Worm (Caenorhabditis elegans): Measurements from ENCODE around the gene C06C3.12.

C06C3.12 gene

ce11 chrII:9378174-9378573 lies 3.3 kb downstream of the C06C3.12 start:
- no peak for TF ChIP-seq flt-1 (GFP tag; IDR thresholded peaks at IDR 0.05)
- TF ChIP-seq ztf-23 (GFP tag; IDR thresholded peaks at IDR 0.05), result no peak
- no peak for TF ChIP-seq klf-2 (GFP tag; conservative IDR thresholded peaks at IDR 0.05)
- no peak for TF ChIP-seq cog-1 (tag; optimal IDR thresholded peaks at IDR 0.05)
- TF ChIP-seq T22C8.4 (GFP tag; IDR thresholded peaks at IDR 0.05), result no peak
- no peak for TF ChIP-seq ref-1 (GFP tag; conservative IDR thresholded peaks at IDR 0.05)
- TF ChIP-seq ztf-29 (GFP tag; IDR thresholded peaks at IDR 0.05), result no peak
- no peak for TF ChIP-seq tab-1 (GFP tag; IDR thresholded peaks at IDR 0.05)
- TF ChIP-seq med-1 (GFP tag; optimal IDR thresholded peaks at IDR 0.05; ENCODE audit: insufficient read depth), result no peak

DNA sequence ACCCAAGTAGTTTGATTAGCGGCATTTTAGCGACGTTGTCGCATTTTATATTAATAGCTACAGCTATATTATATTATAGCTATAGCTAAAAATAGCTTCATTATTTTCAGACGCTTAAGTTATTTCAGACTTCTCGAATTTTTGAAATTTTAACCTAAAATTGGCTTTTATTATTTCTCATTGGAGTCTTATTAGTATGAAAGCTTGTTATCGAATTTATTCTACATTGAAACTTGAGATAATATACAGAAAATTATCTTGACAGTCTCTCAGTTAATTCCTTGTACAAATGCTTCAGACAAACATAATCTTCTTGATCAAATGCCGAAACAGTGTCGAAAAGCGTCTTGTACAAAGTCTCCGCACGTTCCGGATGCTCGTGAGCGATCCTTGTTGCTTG lies 4.9 kb downstream of the C06C3.12 start, which contains the start of gene srh-48:
TSS of gene srh-48 (plus strand) at position 301 of the 400 bp plus-strand sequence.
- TF ChIP-seq ztf-23 (GFP tag; IDR thresholded peaks at IDR 0.05) (no peak), ref-1 (GFP tag; conservative IDR thresholded peaks at IDR 0.05) (no peak), T22C8.4 (GFP tag; IDR thresholded peaks at IDR 0.05) (no peak), ztf-29 (GFP tag; IDR thresholded peaks at IDR 0.05) (no peak), klf-2 (GFP tag; conservative IDR thresholded peaks at IDR 0.05) (no peak), flt-1 (GFP tag; IDR thresholded peaks at IDR 0.05) (no peak), tab-1 (GFP tag; IDR thresholded peaks at IDR 0.05) (no peak)

ce11 chrII:9385241-9385640 lies 10.3 kb downstream of the C06C3.12 start, which contains the start of gene C06C3.7:
Gene C06C3.7 (plus strand): TSS chrII:9385541.
- no peak for TF ChIP-seq flt-1 (GFP tag; IDR thresholded peaks at IDR 0.05)
- no peak for TF ChIP-seq klf-2 (GFP tag; conservative IDR thresholded peaks at IDR 0.05)
- no peak for TF ChIP-seq ref-1 (GFP tag; conservative IDR thresholded peaks at IDR 0.05)
- no peak for TF ChIP-seq ztf-23 (GFP tag; IDR thresholded peaks at IDR 0.05)
- no peak for TF ChIP-seq med-1 (GFP tag; optimal IDR thresholded peaks at IDR 0.05; ENCODE audit: insufficient read depth)
- no peak for TF ChIP-seq ztf-29 (GFP tag; IDR thresholded peaks at IDR 0.05)
- no peak for TF ChIP-seq tab-1 (GFP tag; IDR thresholded peaks at IDR 0.05)

ce11 chrII:9392724-9393123 lies 17.8 kb downstream of the C06C3.12 start, which contains the start of gene lido-17:
Gene lido-17 (minus strand): TSS chrII:9392824.
- no peak for TF ChIP-seq flt-1 (GFP tag; IDR thresholded peaks at IDR 0.05)
- no peak for TF ChIP-seq ztf-29 (GFP tag; IDR thresholded peaks at IDR 0.05)
- TF ChIP-seq klf-2 (GFP tag; conservative IDR thresholded peaks at IDR 0.05), result no peak
- no peak for TF ChIP-seq cog-1 (tag; optimal IDR thresholded peaks at IDR 0.05)
- no peak for TF ChIP-seq tab-1 (GFP tag; IDR thresholded peaks at IDR 0.05)
- TF ChIP-seq T22C8.4 (GFP tag; IDR thresholded peaks at IDR 0.05), result no peak
- TF ChIP-seq ztf-23 (GFP tag; IDR thresholded peaks at IDR 0.05), result no peak
- no peak for TF ChIP-seq med-1 (GFP tag; optimal IDR thresholded peaks at IDR 0.05; ENCODE audit: insufficient read depth)
- TF ChIP-seq ref-1 (GFP tag; conservative IDR thresholded peaks at IDR 0.05), result no peak

ce11 chrII:9397496-9397895 lies 22.6 kb downstream of the C06C3.12 start, which contains the start of gene Y51B9A.9:
Gene Y51B9A.9 (minus strand): TSS chrII:9397596.
- TF ChIP-seq ztf-29 (GFP tag; IDR thresholded peaks at IDR 0.05) (no peak), klf-2 (GFP tag; conservative IDR thresholded peaks at IDR 0.05) (no peak), T22C8.4 (GFP tag; IDR thresholded peaks at IDR 0.05) (no peak), tab-1 (GFP tag; IDR thresholded peaks at IDR 0.05) (no peak), flt-1 (GFP tag; IDR thresholded peaks at IDR 0.05) (no peak), cog-1 (tag; optimal IDR thresholded peaks at IDR 0.05) (no peak), ref-1 (GFP tag; conservative IDR thresholded peaks at IDR 0.05) (no peak), ztf-23 (GFP tag; IDR thresholded peaks at IDR 0.05) (no peak), med-1 (GFP tag; optimal IDR thresholded peaks at IDR 0.05; ENCODE audit: insufficient read depth) (no peak)

DNA sequence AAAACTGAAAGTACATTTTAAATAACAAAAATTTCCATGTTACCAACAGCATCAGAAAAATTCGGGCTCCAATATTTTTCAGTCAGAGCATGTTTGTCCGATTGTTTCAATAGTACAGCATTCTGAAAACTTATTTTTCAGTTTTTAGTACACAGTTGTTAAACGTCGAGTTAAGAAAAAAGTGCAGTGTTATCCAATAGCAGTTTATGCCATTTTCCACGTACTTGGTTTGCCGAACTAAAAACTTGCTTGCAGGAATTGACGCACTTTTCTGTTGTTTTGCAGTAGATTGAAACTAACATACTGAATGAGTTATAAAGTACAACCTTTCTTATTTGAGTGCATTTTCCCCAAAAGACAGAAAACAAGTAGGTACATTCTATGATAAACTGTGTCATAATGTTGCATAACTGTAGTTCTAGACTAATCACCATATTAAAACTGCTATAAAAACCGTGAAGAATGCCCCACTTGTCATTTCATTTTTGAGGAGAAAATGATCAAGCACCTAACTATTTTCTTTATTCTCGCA lies 23.5 kb downstream of the C06C3.12 start, which contains the start of the genes Y51B9A.14 and Y51B9A.8:
TSS of gene Y51B9A.14 (minus strand) at position 101 of the 532 bp plus-strand sequence.
TSS of gene Y51B9A.8 (plus strand) at position 482 of the 532 bp plus-strand sequence.
- TF ChIP-seq ref-1 (GFP tag; conservative IDR thresholded peaks at IDR 0.05), result no peak
- no peak for TF ChIP-seq ztf-29 (GFP tag; IDR thresholded peaks at IDR 0.05)
- TF ChIP-seq cog-1 (tag; optimal IDR thresholded peaks at IDR 0.05), result no peak
- no peak for TF ChIP-seq ztf-23 (GFP tag; IDR thresholded peaks at IDR 0.05)
- TF ChIP-seq klf-2 (GFP tag; conservative IDR thresholded peaks at IDR 0.05), result no peak
- TF ChIP-seq med-1 (GFP tag; optimal IDR thresholded peaks at IDR 0.05; ENCODE audit: insufficient read depth), result no peak
- TF ChIP-seq T22C8.4 (GFP tag; IDR thresholded peaks at IDR 0.05), result no peak
- TF ChIP-seq tab-1 (GFP tag; IDR thresholded peaks at IDR 0.05), result no peak
- TF ChIP-seq flt-1 (GFP tag; IDR thresholded peaks at IDR 0.05), result no peak

DNA sequence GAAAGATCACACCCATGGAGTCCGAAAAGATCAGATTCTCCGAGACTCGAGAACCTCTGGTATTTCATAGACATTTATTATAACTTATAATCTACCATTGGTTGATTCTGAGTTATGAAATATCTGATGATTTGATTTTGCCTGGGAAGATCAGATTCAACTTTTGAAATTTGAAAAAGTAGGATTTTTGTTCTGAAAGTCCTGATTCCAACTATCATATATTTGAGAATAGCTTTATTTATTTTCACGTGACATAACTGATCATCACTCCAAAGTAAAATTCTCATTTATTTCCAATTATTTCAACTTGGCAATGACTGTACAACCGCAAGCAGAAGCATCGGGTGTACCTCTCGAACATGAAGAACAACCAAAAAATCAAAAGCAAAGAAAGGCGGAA lies 24.8 kb downstream of the C06C3.12 start, which contains the start of gene Y51B9A.7:
TSS of gene Y51B9A.7 (plus strand) at position 301 of the 400 bp plus-strand sequence.
- TF ChIP-seq ref-1 (GFP tag; conservative IDR thresholded peaks at IDR 0.05) (no peak), ztf-29 (GFP tag; IDR thresholded peaks at IDR 0.05) (no peak), klf-2 (GFP tag; conservative IDR thresholded peaks at IDR 0.05) (no peak), T22C8.4 (GFP tag; IDR thresholded peaks at IDR 0.05) (no peak), flt-1 (GFP tag; IDR thresholded peaks at IDR 0.05) (no peak), tab-1 (GFP tag; IDR thresholded peaks at IDR 0.05) (no peak), ztf-23 (GFP tag; IDR thresholded peaks at IDR 0.05) (no peak), cog-1 (tag; optimal IDR thresholded peaks at IDR 0.05) (no peak), med-1 (GFP tag; optimal IDR thresholded peaks at IDR 0.05; ENCODE audit: insufficient read depth) (no peak)

DNA sequence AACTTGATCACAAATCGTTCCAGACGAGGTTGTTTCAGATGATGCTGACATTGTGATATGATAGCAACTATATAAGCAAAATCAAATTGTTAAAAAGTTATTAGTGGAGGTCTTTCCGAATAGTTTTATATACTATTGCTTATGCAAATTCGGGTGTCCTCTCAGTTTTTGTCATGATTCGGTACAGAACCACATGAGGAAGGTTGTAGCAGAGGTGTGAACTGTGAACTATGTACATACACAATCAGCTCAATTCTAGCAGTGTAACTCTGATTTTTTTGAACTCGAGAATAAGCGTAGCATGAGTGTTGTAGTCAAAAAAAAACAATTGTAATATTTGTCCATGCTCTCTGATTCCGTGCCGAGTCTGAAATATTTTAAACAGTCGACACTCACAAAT lies 28.2 kb downstream of the C06C3.12 start, which contains the start of gene Y51B9A.6:
TSS of gene Y51B9A.6 (minus strand) at position 101 of the 400 bp plus-strand sequence.
- TF ChIP-seq klf-2 (GFP tag; conservative IDR thresholded peaks at IDR 0.05) (no peak), ref-1 (GFP tag; conservative IDR thresholded peaks at IDR 0.05) (no peak), ztf-29 (GFP tag; IDR thresholded peaks at IDR 0.05) (no peak), med-1 (GFP tag; optimal IDR thresholded peaks at IDR 0.05; ENCODE audit: insufficient read depth) (no peak), cog-1 (tag; optimal IDR thresholded peaks at IDR 0.05) (no peak)

ce11 chrII:9403846-9404245 lies 28.9 kb downstream of the C06C3.12 start, which contains the start of gene Y51B9A.5:
Gene Y51B9A.5 (plus strand): TSS chrII:9404146.
- TF ChIP-seq ref-1 (GFP tag; conservative IDR thresholded peaks at IDR 0.05) (no peak), T22C8.4 (GFP tag; IDR thresholded peaks at IDR 0.05) (no peak), med-1 (GFP tag; optimal IDR thresholded peaks at IDR 0.05; ENCODE audit: insufficient read depth) (no peak)
